Worm (Caenorhabditis elegans): ENCODE data around the gene tofu-6.

tofu-6 gene

DNA sequence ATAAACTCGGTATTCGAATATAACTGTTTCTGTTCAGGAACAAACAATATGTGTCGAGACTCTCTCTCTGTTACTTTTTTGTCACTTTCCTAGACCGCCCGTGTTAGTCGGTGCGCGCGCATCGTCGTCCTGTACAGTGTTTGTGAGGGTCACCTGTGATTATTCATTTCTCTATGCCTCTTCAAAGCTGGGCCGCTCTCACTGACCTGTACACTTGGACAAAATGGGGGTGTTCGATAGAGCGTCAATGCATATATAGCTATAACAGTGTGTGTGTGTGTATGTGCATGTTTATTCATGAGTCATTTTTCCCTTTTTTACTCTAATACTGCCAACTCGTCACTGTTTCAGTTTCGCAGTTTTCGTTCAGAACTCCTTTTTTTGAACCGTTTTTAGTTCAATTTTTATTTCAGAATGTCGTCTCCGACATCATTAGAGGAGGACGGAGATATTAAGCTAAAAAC, 41.4 kb upstream of the tofu-6 start, which contains the start of gene pkc-3 (continued):
- no peak for TF ChIP-seq nfya-1 (tag; optimal IDR thresholded peaks at IDR 0.05; ENCODE audit: borderline replicate concordance, insufficient read depth)
- TF ChIP-seq attf-3 (GFP tag; conservative IDR thresholded peaks at IDR 0.05), result no peak; the same call in 1 of the 2 replicates
- no peak for TF ChIP-seq him-1 (tag; optimal IDR thresholded peaks at IDR 0.05)
- TF ChIP-seq rpc-1 (optimal IDR thresholded peaks at IDR 0.05), result no peak
- TF ChIP-seq rpc-1 (tag; optimal IDR thresholded peaks at IDR 0.05), result no peak
- TF ChIP-seq nhr-90 (tag; optimal IDR thresholded peaks at IDR 0.05), result peak; percentile 70
- TF ChIP-seq ceh-40 (GFP tag; IDR thresholded peaks at IDR 0.05), result 0 out of 2 replicates have a peak, but pooled peaks have one; percentile 10
- TF ChIP-seq nhr-80 (tag; optimal IDR thresholded peaks at IDR 0.05), result peak; percentile 97
- peak; percentile 63 for TF ChIP-seq lin-54 (GFP tag; optimal IDR thresholded peaks at IDR 0.05)
- TF ChIP-seq ztf-18 (tag; optimal IDR thresholded peaks at IDR 0.05), result peak; percentile 83
- TF ChIP-seq repo-1 (tag; optimal IDR thresholded peaks at IDR 0.05), result peak; percentile 79
- TF ChIP-seq nfya-2 (GFP tag; IDR thresholded peaks at IDR 0.05), result no peak
- TF ChIP-seq athp-1 (tag; optimal IDR thresholded peaks at IDR 0.05), result peak; percentile 83
- peak; percentile 38 for TF ChIP-seq madf-10 (tag; optimal IDR thresholded peaks at IDR 0.05)
- peak; percentile 47 for TF ChIP-seq ZK185.1 (tag; optimal IDR thresholded peaks at IDR 0.05; ENCODE audit: poor library complexity, severe bottlenecking)
- peak; percentile 54 for TF ChIP-seq ets-4 (GFP tag; optimal IDR thresholded peaks at IDR 0.05)
- 0 out of 2 replicates have a peak, but pooled peaks have one; percentile 31 for TF ChIP-seq cebp-2 (GFP tag; IDR thresholded peaks at IDR 0.05)
- peak; percentile 54 for TF ChIP-seq pha-4 (tag; optimal IDR thresholded peaks at IDR 0.05)
- no peak for TF ChIP-seq lag-1 (GFP tag; IDR thresholded peaks at IDR 0.05)
- TF ChIP-seq B0336.3 (GFP tag; IDR thresholded peaks at IDR 0.05), result peak; percentile 92
- peak; percentile 58 for TF ChIP-seq pbrm-1 (GFP tag; IDR thresholded peaks at IDR 0.05)
- TF ChIP-seq ztf-25 (GFP tag; IDR thresholded peaks at IDR 0.05), result no peak
- no peak for TF ChIP-seq tbx-9 (tag; optimal IDR thresholded peaks at IDR 0.05; ENCODE audit: borderline replicate concordance)
- peak; percentile 75 for TF ChIP-seq hsf-1 (GFP tag; IDR thresholded peaks at IDR 0.05)
- TF ChIP-seq ceh-58 (GFP tag; IDR thresholded peaks at IDR 0.05), result no peak
- no peak for TF ChIP-seq rec-8 (tag; optimal IDR thresholded peaks at IDR 0.05)
- TF ChIP-seq attf-6 (GFP tag; IDR thresholded peaks at IDR 0.05), result peak; percentile 45; the same call in 1 of the 2 replicates
- no peak for TF ChIP-seq cebp-1 (GFP tag; IDR thresholded peaks at IDR 0.05)
- TF ChIP-seq cebp-1 (tag; optimal IDR thresholded peaks at IDR 0.05), result peak; percentile 65
- TF ChIP-seq ccch-3 (GFP tag; optimal IDR thresholded peaks at IDR 0.05), result no peak
- TF ChIP-seq zfh-2 (GFP tag; conservative IDR thresholded peaks at IDR 0.05), result peak; percentile 40; the same call in 1 of the 2 replicates
- TF ChIP-seq D2030.7 (GFP tag; IDR thresholded peaks at IDR 0.05), result peak; percentile 25; the same call in 1 of the 2 replicates
- peak; percentile 72 for TF ChIP-seq lin-26 (GFP tag; IDR thresholded peaks at IDR 0.05)
- TF ChIP-seq T26A5.8 (tag; optimal IDR thresholded peaks at IDR 0.05), result no peak
- TF ChIP-seq lir-1 (GFP tag; conservative IDR thresholded peaks at IDR 0.05), result 0 out of 2 replicates have a peak, but pooled peaks have one; percentile 41
- peak; percentile 30 for TF ChIP-seq snpc-1.3 (tag; optimal IDR thresholded peaks at IDR 0.05; ENCODE audit: insufficient read depth)
- peak; percentile 79 for TF ChIP-seq ama-1 (optimal IDR thresholded peaks at IDR 0.05)
- TF ChIP-seq ama-1 (GFP tag; optimal IDR thresholded peaks at IDR 0.05), result no peak
- peak; percentile 29; the same call in 1 of the 2 replicates for TF ChIP-seq F33H1.4 (GFP tag; IDR thresholded peaks at IDR 0.05)
- peak; percentile 72 for TF ChIP-seq nfyb-1 (GFP tag; IDR thresholded peaks at IDR 0.05)
- peak; percentile 10 for TF ChIP-seq gei-17 (GFP tag; optimal IDR thresholded peaks at IDR 0.05)
- no peak for TF ChIP-seq mes-4 (tag; optimal IDR thresholded peaks at IDR 0.05)
- TF ChIP-seq Y56A3A.18 (GFP tag; IDR thresholded peaks at IDR 0.05), result peak; percentile 84; the same call in 1 of the 2 replicates
- peak; percentile 32 for TF ChIP-seq xnd-1 (tag; optimal IDR thresholded peaks at IDR 0.05)
- TF ChIP-seq lsl-1 (GFP tag; optimal IDR thresholded peaks at IDR 0.05), result peak; percentile 44
- TF ChIP-seq egl-18 (GFP tag; IDR thresholded peaks at IDR 0.05), result 0 out of 2 replicates have a peak, but pooled peaks have one; percentile 3
- TF ChIP-seq chd-7 (tag; optimal IDR thresholded peaks at IDR 0.05), result peak; percentile 82
- TF ChIP-seq K11D2.4 (GFP tag; IDR thresholded peaks at IDR 0.05), result no peak
- peak; percentile 34 for TF ChIP-seq ztf-22 (GFP tag; optimal IDR thresholded peaks at IDR 0.05)

Measured in whole organism, young adult.